Fruit fly (Drosophila melanogaster): ENCODE measurements around the gene Task7.
A peak's percentile ranks its signal among the peaks of the same experiment; 100 is the strongest.

Task7 gene

dm6 chr3R:9411928-9412640 is at the start of gene Task7, which contains the start of gene alpha-Man-IIa:
Gene Task7, minus strand, starts transcription at chr3R:9412293.
Gene alpha-Man-IIa, plus strand, starts transcription at chr3R:9412548.
- TF ChIP-seq CG12605 (GFP tag; IDR thresholded peaks at IDR 0.05) (no peak), Pif1B (GFP tag; optimal IDR thresholded peaks at IDR 0.05) (no peak), CG13204 (GFP tag; optimal IDR thresholded peaks at IDR 0.05) (no peak), D1 (tag; optimal IDR thresholded peaks at IDR 0.05) (no peak)

dm6 chr3R:9460488-9461150 is 48.5 kb upstream of the Task7 start, which contains the start of gene GstZ2:
Gene GstZ2, minus strand, starts transcription at chr3R:9460652.
- TF ChIP-seq EcR (GFP tag; optimal IDR thresholded peaks at IDR 0.05) (no peak), Snoo (tag; optimal IDR thresholded peaks at IDR 0.05) (no peak), CG8301 (tag; optimal IDR thresholded peaks at IDR 0.05) (no peak), CG10348 (GFP tag; IDR thresholded peaks at IDR 0.05) (no peak)

- TF ChIP-seq D1 (tag; optimal IDR thresholded peaks at IDR 0.05) (no peak), CG10348 (GFP tag; IDR thresholded peaks at IDR 0.05) (no peak), EcR (GFP tag; optimal IDR thresholded peaks at IDR 0.05) (peak; percentile 90), fd96Ca (GFP tag; IDR thresholded peaks at IDR 0.05) (0 out of 3 replicates have a peak, but pooled peaks have one; percentile 20), CG4496 (GFP tag; IDR thresholded peaks at IDR 0.05) (no peak), CG8301 (tag; optimal IDR thresholded peaks at IDR 0.05) (no peak), Pif1A (GFP tag; optimal IDR thresholded peaks at IDR 0.05) (peak; percentile 49), CG17806 (tag; optimal IDR thresholded peaks at IDR 0.05) (no peak), CG13204 (GFP tag; optimal IDR thresholded peaks at IDR 0.05) (no peak), CG34367 (tag; optimal IDR thresholded peaks at IDR 0.05) (peak; percentile 19), CG9948 (tag; optimal IDR thresholded peaks at IDR 0.05) (peak; percentile 49), Pif1B (GFP tag; optimal IDR thresholded peaks at IDR 0.05) (peak; percentile 10), CG15710 (tag; optimal IDR thresholded peaks at IDR 0.05) (peak; percentile 64), CG14655 (GFP tag; optimal IDR thresholded peaks at IDR 0.05) (peak; percentile 47), CG12605 (GFP tag; IDR thresholded peaks at IDR 0.05) (no peak), gl (tag; optimal IDR thresholded peaks at IDR 0.05) (no peak), Ets98B (GFP tag; IDR thresholded peaks at IDR 0.05) (no peak), Snoo (tag; optimal IDR thresholded peaks at IDR 0.05) (no peak), rn (GFP tag; IDR thresholded peaks at IDR 0.05) (no peak), CG8159 (tag; optimal IDR thresholded peaks at IDR 0.05) (no peak), CG32121 (GFP tag; IDR thresholded peaks at IDR 0.05) (peak; percentile 40; the same call in 1 of the 2 replicates)
These were observed 47.5 kb upstream of the Task7 start for dm6 chr3R:9459385-9460285.

dm6 chr3R:9456373-9456772 is 44.3 kb upstream of the Task7 start, which contains the start of gene GstZ1:
Gene GstZ1, minus strand, starts transcription at chr3R:9456546.
- TF ChIP-seq CG12605 (GFP tag; IDR thresholded peaks at IDR 0.05), result no peak
- no peak for TF ChIP-seq gl (tag; optimal IDR thresholded peaks at IDR 0.05)
- TF ChIP-seq CG17806 (tag; optimal IDR thresholded peaks at IDR 0.05), result no peak
- no peak for TF ChIP-seq Snoo (tag; optimal IDR thresholded peaks at IDR 0.05)
- no peak for TF ChIP-seq Pif1A (GFP tag; optimal IDR thresholded peaks at IDR 0.05)
- TF ChIP-seq CG4496 (GFP tag; IDR thresholded peaks at IDR 0.05), result no peak
- TF ChIP-seq CG34367 (tag; optimal IDR thresholded peaks at IDR 0.05), result no peak
- TF ChIP-seq CG15710 (tag; optimal IDR thresholded peaks at IDR 0.05), result no peak

dm6 chr3R:9454980-9455379 is 42.9 kb upstream of the Task7 start:
- TF ChIP-seq CG8159 (tag; optimal IDR thresholded peaks at IDR 0.05), result no peak
- TF ChIP-seq CG9948 (tag; optimal IDR thresholded peaks at IDR 0.05), result no peak
- no peak for TF ChIP-seq CG15710 (tag; optimal IDR thresholded peaks at IDR 0.05)
- no peak for TF ChIP-seq D1 (tag; optimal IDR thresholded peaks at IDR 0.05)
- no peak for TF ChIP-seq CG8301 (tag; optimal IDR thresholded peaks at IDR 0.05)
- TF ChIP-seq CG17806 (tag; optimal IDR thresholded peaks at IDR 0.05), result no peak
- TF ChIP-seq CG10348 (GFP tag; IDR thresholded peaks at IDR 0.05), result no peak

- TF ChIP-seq CG9948 (tag; optimal IDR thresholded peaks at IDR 0.05), result no peak
- no peak for TF ChIP-seq D1 (tag; optimal IDR thresholded peaks at IDR 0.05)
- TF ChIP-seq Pif1A (GFP tag; optimal IDR thresholded peaks at IDR 0.05), result no peak
- TF ChIP-seq CG8301 (tag; optimal IDR thresholded peaks at IDR 0.05), result no peak
- no peak for TF ChIP-seq CG4496 (GFP tag; IDR thresholded peaks at IDR 0.05)
- TF ChIP-seq CG14655 (GFP tag; optimal IDR thresholded peaks at IDR 0.05), result no peak
- no peak for TF ChIP-seq fd96Ca (GFP tag; IDR thresholded peaks at IDR 0.05)
- TF ChIP-seq gl (tag; optimal IDR thresholded peaks at IDR 0.05), result no peak
- TF ChIP-seq Snoo (tag; optimal IDR thresholded peaks at IDR 0.05), result no peak
- TF ChIP-seq EcR (GFP tag; optimal IDR thresholded peaks at IDR 0.05), result no peak
- TF ChIP-seq CG13204 (GFP tag; optimal IDR thresholded peaks at IDR 0.05), result no peak
- no peak for TF ChIP-seq CG15710 (tag; optimal IDR thresholded peaks at IDR 0.05)
- no peak for TF ChIP-seq CG34367 (tag; optimal IDR thresholded peaks at IDR 0.05)
- TF ChIP-seq CG32121 (GFP tag; IDR thresholded peaks at IDR 0.05), result no peak
These were observed 38.6 kb upstream of the Task7 start for dm6 chr3R:9450672-9451071.
